Fruit fly (Drosophila melanogaster) whole organism, embryonic: Measurements from ENCODE around the gene CG33939.

Source experiments
- ATbp ChIP-seq: fragments of 200-800 bp; sonication (Bioruptor generic); optimal IDR thresholded peaks from 2 replicates; lab custom pipeline; 2017; ENCODE audit warnings: missing biosample characterization, mild to moderate bottlenecking, missing genetic modification characterization, missing genetic modification reagents
- Adf1 ChIP-seq: fragments of 200-800 bp; sonication (Bioruptor generic); IDR thresholded peaks from 2 replicates; pipeline ENCODE4 v1.3.6; 2022; ENCODE audit warnings: missing biosample characterization, missing genetic modification characterization
- Blimp-1 ChIP-seq: fragments of 200-800 bp; sonication (Bioruptor generic); optimal IDR thresholded peaks from 3 replicates; lab custom pipeline; 2018; ENCODE audit warnings: missing biosample characterization, missing genetic modification characterization, mild to moderate bottlenecking, moderate library complexity, missing genetic modification reagents
- CG10462 ChIP-seq: fragments of 200-800 bp; sonication (Bioruptor generic); optimal IDR thresholded peaks from 2 replicates; lab custom pipeline; 2016; ENCODE audit warnings: missing biosample characterization, missing genetic modification characterization
- CG11695 ChIP-seq: fragments of 200-800 bp; sonication (Bioruptor generic); IDR thresholded peaks from 3 replicates; pipeline ENCODE4 v1.3.6; 2022; ENCODE audit warnings: missing biosample characterization, missing genetic modification characterization
- CG12071 ChIP-seq: fragments of 200-800 bp; sonication (Bioruptor generic); optimal IDR thresholded peaks from 3 replicates; lab custom pipeline; 2018; ENCODE audit warnings: missing biosample characterization, mild to moderate bottlenecking, missing genetic modification characterization
- CG14860 ChIP-seq: fragments of 200-800 bp; sonication (Bioruptor generic); IDR thresholded peaks from 3 replicates; pipeline ENCODE4 v1.3.6; 2022; ENCODE audit warnings: missing biosample characterization, missing genetic modification characterization; ENCODE audit not compliant: partially characterized antibody
- CG16815 ChIP-seq: fragments of 200-800 bp; sonication (Bioruptor generic); optimal IDR thresholded peaks from 3 replicates; lab custom pipeline; 2017; ENCODE audit warnings: missing biosample characterization, mild to moderate bottlenecking, missing genetic modification characterization
- CG16863 ChIP-seq: fragments of 200-800 bp; sonication (Bioruptor generic); optimal IDR thresholded peaks from 3 replicates; lab custom pipeline; 2016; ENCODE audit warnings: missing biosample characterization, missing genetic modification characterization
- CG17612 ChIP-seq: fragments of 200-800 bp; sonication (Bioruptor generic); IDR thresholded peaks from 2 replicates; pipeline ENCODE4 v1.3.6; 2022; ENCODE audit warnings: missing biosample characterization, missing genetic modification characterization
- CG17829 ChIP-seq: fragments of 200-800 bp; optimal IDR thresholded peaks from 2 replicates; lab custom pipeline; 2019; ENCODE audit warnings: missing biosample characterization, mild to moderate bottlenecking, missing genetic modification characterization, moderate library complexity
- CG1832 ChIP-seq: fragments of 200-800 bp; sonication (Bioruptor generic); optimal IDR thresholded peaks from 2 replicates; lab custom pipeline; 2017; ENCODE audit warnings: missing biosample characterization, mild to moderate bottlenecking, missing genetic modification characterization, inconsistent platforms
- CG2199 ChIP-seq: fragments of 200-800 bp; sonication (Bioruptor generic); IDR thresholded peaks from 3 replicates; pipeline ENCODE4 v1.3.6; 2022; ENCODE audit warnings: missing biosample characterization, missing genetic modification characterization
- CG2202 ChIP-seq: fragments of 200-800 bp; sonication (Bioruptor generic); optimal IDR thresholded peaks from 2 replicates; lab custom pipeline; 2018; ENCODE audit warnings: missing biosample characterization, mild to moderate bottlenecking, missing genetic modification characterization
- CG6254 ChIP-seq: fragments of 200-800 bp; sonication (Bioruptor generic); optimal IDR thresholded peaks from 3 replicates; lab custom pipeline; 2017; ENCODE audit warnings: mild to moderate bottlenecking, missing biosample characterization, missing genetic modification reagents, missing genetic modification characterization
- CG6689 ChIP-seq: fragments of 200-800 bp; sonication (Bioruptor generic); IDR thresholded peaks from 2 replicates; pipeline ENCODE4 v1.3.6; 2022; ENCODE audit warnings: missing biosample characterization, missing genetic modification characterization
- CG7786 ChIP-seq: fragments of 200-800 bp; sonication (Bioruptor generic); optimal IDR thresholded peaks from 2 replicates; lab custom pipeline; 2016; ENCODE audit warnings: missing biosample characterization, missing genetic modification characterization
- CG7928 ChIP-seq: fragments of 200-800 bp; sonication (Bioruptor generic); optimal IDR thresholded peaks from 2 replicates; lab custom pipeline; 2017; ENCODE audit warnings: missing biosample characterization, mild to moderate bottlenecking, missing genetic modification characterization
- CG8359 ChIP-seq: fragments of 200-800 bp; sonication (Bioruptor generic); optimal IDR thresholded peaks from 2 replicates; lab custom pipeline; 2017; ENCODE audit warnings: missing biosample characterization, mild to moderate bottlenecking, missing genetic modification characterization, borderline replicate concordance
- Deaf1 ChIP-seq: fragments of 200-800 bp; optimal IDR thresholded peaks from 3 replicates; lab custom pipeline; 2019; ENCODE audit warnings: missing biosample characterization, mild to moderate bottlenecking, missing genetic modification characterization, moderate library complexity
- Eip74EF ChIP-seq, 2 experiments: fragments of 200-800 bp in 1 of 2; fragments of >200 bp in 1 of 2; sonication (Bioruptor generic) in 1 of 2; optimal IDR thresholded peaks; 2 replicates each; lab custom pipeline; 2017 to 2019; ENCODE audit warnings: missing biosample characterization in 2 of 2, missing genetic modification characterization in 2 of 2, mild to moderate bottlenecking in 1 of 2, moderate library complexity in 1 of 2
- Fer2 ChIP-seq: fragments of 200-800 bp; sonication (Bioruptor generic); optimal IDR thresholded peaks from 2 replicates; lab custom pipeline; 2018; ENCODE audit warnings: missing biosample characterization, mild to moderate bottlenecking, missing genetic modification characterization, moderate library complexity
- HLH54F ChIP-seq: fragments of 200-800 bp; sonication (Bioruptor generic); optimal IDR thresholded peaks from 3 replicates; lab custom pipeline; 2016; ENCODE audit warnings: missing biosample characterization, missing genetic modification characterization
- HLHmδ ChIP-seq: fragments of 200-800 bp; sonication (Bioruptor generic); optimal IDR thresholded peaks from 2 replicates; lab custom pipeline; 2018; ENCODE audit warnings: missing biosample characterization, mild to moderate bottlenecking, missing genetic modification characterization, moderate library complexity
- Jarid2 ChIP-seq: fragments of 200-800 bp; sonication (Bioruptor generic); optimal IDR thresholded peaks from 3 replicates; lab custom pipeline; 2017; ENCODE audit warnings: mild to moderate bottlenecking, missing biosample characterization, missing genetic modification reagents, missing genetic modification characterization
- Lpt ChIP-seq: fragments of >200 bp; optimal IDR thresholded peaks from 2 replicates; lab custom pipeline; 2018; ENCODE audit warnings: missing biosample characterization, missing genetic modification characterization
- Med ChIP-seq: fragments of 200-800 bp; sonication (Bioruptor generic); peaks from one replicate; lab custom pipeline; 2016; ENCODE audit warnings: missing biosample characterization, missing genetic modification characterization, mild to moderate bottlenecking, inconsistent platforms, moderate library complexity
- Optix ChIP-seq: fragments of 200-800 bp; sonication (Bioruptor generic); IDR thresholded peaks from 3 replicates; pipeline ENCODE4 v1.3.6; 2022; ENCODE audit warnings: missing biosample characterization, missing genetic modification characterization
- TFAM ChIP-seq: fragments of 200-800 bp; sonication (Bioruptor generic); optimal IDR thresholded peaks from 2 replicates; lab custom pipeline; 2017; ENCODE audit warnings: missing biosample characterization, missing genetic modification characterization, inconsistent platforms
- Taf1 ChIP-seq: fragments of 200-800 bp; sonication (Bioruptor generic); IDR thresholded peaks from 2 replicates; pipeline ENCODE4 v1.3.6; 2022; ENCODE audit warnings: missing biosample characterization, missing genetic modification characterization
- Usf ChIP-seq: fragments of 200-800 bp; sonication (Bioruptor generic); optimal IDR thresholded peaks from 2 replicates; lab custom pipeline; 2017; ENCODE audit warnings: missing genotype, missing biosample characterization, missing genetic modification characterization
- ara ChIP-seq: fragments of 200-800 bp; sonication (Bioruptor generic); IDR thresholded peaks from 2 replicates; pipeline ENCODE4 v1.3.6; 2022; ENCODE audit warnings: missing biosample characterization, missing genetic modification characterization
- bigmax ChIP-seq: fragments of 200-800 bp; sonication (Bioruptor generic); optimal IDR thresholded peaks from 2 replicates; lab custom pipeline; 2018; ENCODE audit warnings: missing biosample characterization, mild to moderate bottlenecking, missing genetic modification characterization
- br ChIP-seq: fragments of >200 bp; optimal IDR thresholded peaks from 2 replicates; lab custom pipeline; 2017
- cad ChIP-seq: fragments of >200 bp; optimal IDR thresholded peaks from 2 replicates; lab custom pipeline; 2017; ENCODE audit warnings: missing biosample characterization, missing genetic modification characterization
- chif ChIP-seq, 2 experiments: fragments of 200-800 bp; sonication (Bioruptor generic); optimal IDR thresholded peaks; 3 replicates each; lab custom pipeline; 2016; ENCODE audit warnings: missing biosample characterization in 2 of 2, missing genetic modification characterization in 2 of 2
- dmrt99B ChIP-seq: fragments of 200-800 bp; sonication (Bioruptor generic); optimal IDR thresholded peaks from 2 replicates; lab custom pipeline; 2018; ENCODE audit warnings: missing biosample characterization, mild to moderate bottlenecking, missing genetic modification characterization, moderate library complexity
- dysf ChIP-seq: fragments of 200-800 bp; sonication (Bioruptor generic); IDR thresholded peaks from 3 replicates; pipeline ENCODE4 v1.3.6; 2022; ENCODE audit warnings: missing biosample characterization, missing genetic modification characterization
- eve ChIP-seq, 2 experiments: fragments of >200 bp; optimal IDR thresholded peaks; 2 replicates each; lab custom pipeline; 2017; ENCODE audit warnings: missing biosample characterization in 2 of 2, missing genetic modification characterization in 2 of 2
- gem ChIP-seq: fragments of 200-800 bp; sonication (Bioruptor generic); optimal IDR thresholded peaks from 2 replicates; lab custom pipeline; 2019; ENCODE audit warnings: missing biosample characterization, mild to moderate bottlenecking, missing genetic modification characterization, moderate library complexity
- grn ChIP-seq: fragments of 200-800 bp; sonication (Bioruptor generic); optimal IDR thresholded peaks from 3 replicates; lab custom pipeline; 2017; ENCODE audit warnings: missing biosample characterization, missing genetic modification characterization
- lmd ChIP-seq: fragments of 200-800 bp; sonication (Bioruptor generic); IDR thresholded peaks from 2 replicates; pipeline ENCODE4 v1.3.6; 2022; ENCODE audit warnings: missing biosample characterization, missing genetic modification characterization
- oc ChIP-seq: fragments of 200-800 bp; sonication (Bioruptor generic); optimal IDR thresholded peaks from 2 replicates; lab custom pipeline; 2018; ENCODE audit warnings: missing biosample characterization, mild to moderate bottlenecking, missing genetic modification characterization, moderate library complexity
- pan ChIP-seq, 4 experiments: fragments of >200 bp in 3 of 4; fragments of 200-800 bp in 1 of 4; sonication (Bioruptor generic) in 1 of 4; optimal IDR thresholded peaks in 3 of 4; IDR thresholded peaks in 1 of 4; 2 replicates each; pipeline versions ENCODE4 v1.3.6 to Lab custom; 2017 to 2022; ENCODE audit warnings: missing biosample characterization in 2 of 4, missing genetic modification characterization in 2 of 4, mixed read lengths in 1 of 4
- pros ChIP-seq: fragments of 200-800 bp; sonication (Bioruptor generic); optimal IDR thresholded peaks from 3 replicates; lab custom pipeline; 2019; ENCODE audit warnings: missing biosample characterization, mild to moderate bottlenecking, missing genetic modification characterization, moderate library complexity
- ranshi ChIP-seq: fragments of 200-800 bp; sonication (Bioruptor generic); IDR thresholded peaks from 2 replicates; pipeline ENCODE4 v1.3.6; 2022; ENCODE audit warnings: missing biosample characterization, missing genetic modification characterization
- sens-2 ChIP-seq: fragments of 200-800 bp; sonication (Bioruptor generic); IDR thresholded peaks from 2 replicates; pipeline ENCODE4 v1.3.6; 2022; ENCODE audit warnings: missing biosample characterization, missing genetic modification characterization
- vvl ChIP-seq: fragments of 200-800 bp; sonication (Bioruptor generic); IDR thresholded peaks from 2 replicates; pipeline ENCODE4 v1.3.6; 2022; ENCODE audit warnings: missing biosample characterization, missing genetic modification characterization
- wor ChIP-seq: fragments of 200-800 bp; sonication (Bioruptor generic); IDR thresholded peaks from 2 replicates; pipeline ENCODE4 v1.3.6; 2022; ENCODE audit warnings: missing biosample characterization, missing genetic modification characterization
- yki ChIP-seq: fragments of >200 bp; optimal IDR thresholded peaks from 3 replicates; lab custom pipeline; 2018
- zen ChIP-seq: fragments of 200-800 bp; sonication (Bioruptor generic); optimal IDR thresholded peaks from 3 replicates; lab custom pipeline; 2018; ENCODE audit warnings: missing biosample characterization, mild to moderate bottlenecking, missing genetic modification characterization, moderate library complexity

The CG33939 gene

DNA sequence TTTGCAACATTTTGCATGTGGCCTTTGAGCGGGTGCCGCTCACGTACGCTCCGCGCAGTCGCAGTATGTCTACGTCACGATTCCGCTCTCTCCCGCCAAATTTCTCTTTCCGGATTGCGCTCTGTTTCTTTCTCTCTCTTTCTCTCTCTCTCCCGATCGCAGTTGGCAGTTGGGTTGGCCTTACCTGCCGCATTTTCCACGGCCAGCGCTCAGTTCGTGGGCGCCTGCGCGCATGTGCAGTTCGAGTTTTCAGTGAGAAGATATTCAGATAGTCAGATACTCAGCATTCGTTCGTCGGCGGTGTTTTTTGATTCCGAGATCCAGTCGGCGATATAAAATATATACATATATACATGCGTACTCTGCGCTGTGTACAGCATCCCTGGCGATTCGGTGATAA lies 45.7 kb upstream of the CG33939 start, which contains the start of gene CG7884 (continued):
- TF ChIP-seq pan (optimal IDR thresholded peaks at IDR 0.05; lab: Kevin White, UChicago) (no peak), pan (GFP tag; optimal IDR thresholded peaks at IDR 0.05 in 1 of 2, IDR thresholded peaks at IDR 0.05 in 1 of 2) (no peak), Jarid2 (GFP tag; lab: Kevin White, UChicago) (peak; percentile 64), br (lab: Kevin White, UChicago) (no peak), bigmax (GFP tag; lab: Kevin White, UChicago) (no peak), grn (GFP tag; lab: Kevin White, UChicago) (peak; percentile 49), Fer2 (tag; lab: Kevin White, UChicago) (no peak), CG14860 (0 out of 3 replicates have a peak, but pooled peaks have one; percentile 11), TFAM (GFP tag; lab: Kevin White, UChicago) (no peak), Usf (GFP tag; lab: Kevin White, UChicago) (no peak), ranshi (no peak), CG16863 (no peak), pros (GFP tag; lab: Kevin White, UChicago) (no peak), sens-2 (GFP tag; lab: Robert Waterston, UW) (no peak), CG6689 (no peak), CG2202 (tag; lab: Kevin White, UChicago) (no peak), dmrt99B (tag; lab: Kevin White, UChicago) (no peak), ATbp (GFP tag; lab: Kevin White, UChicago) (no peak), CG8359 (GFP tag; lab: Kevin White, UChicago) (no peak), vvl (GFP tag; lab: Robert Waterston, UW) (peak; percentile 19; the same call in 1 of the 2 replicates), Optix (GFP tag; lab: Robert Waterston, UW) (0 out of 3 replicates have a peak, but pooled peaks have one; percentile 12), CG11695 (GFP tag; lab: Robert Waterston, UW) (no peak), cad (GFP tag; lab: Kevin White, UChicago) (no peak), Taf1 (no peak), CG12071 (GFP tag; lab: Kevin White, UChicago) (no peak), CG10462 (GFP tag; lab: Kevin White, UChicago) (no peak), gem (tag; lab: Kevin White, UChicago) (no peak), Adf1 (GFP tag; lab: Robert Waterston, UW) (no peak), Deaf1 (peak; percentile 7), oc (no peak), dysf (GFP tag; lab: Robert Waterston, UW) (no peak), wor (no peak), CG17829 (tag; lab: Kevin White, UChicago) (peak; percentile 7), HLH54F (GFP tag; lab: Kevin White, UChicago) (no peak), eve (GFP tag; optimal IDR thresholded peaks at IDR 0.05; lab: Kevin White, UChicago) (no peak), Lpt (GFP tag; lab: Kevin White, UChicago) (no peak), CG1832 (GFP tag; lab: Kevin White, UChicago) (peak; percentile 40), lmd (GFP tag; lab: Robert Waterston, UW) (no peak), yki (no peak), chif (GFP tag; optimal IDR thresholded peaks at IDR 0.05; lab: Kevin White, UChicago) (no peak), CG6254 (GFP tag; lab: Kevin White, UChicago) (no peak), Eip74EF (GFP tag; optimal IDR thresholded peaks at IDR 0.05; lab: Kevin White, UChicago) (peak in 1 of 2 experiments; percentile 1), zen (no peak), Blimp-1 (GFP tag; lab: Kevin White, UChicago) (peak; percentile 14), CG17612 (GFP tag; lab: Robert Waterston, UW) (no peak), CG7786 (GFP tag; lab: Kevin White, UChicago) (no peak), HLHmδ (GFP tag; lab: Kevin White, UChicago) (peak; percentile 27), CG7928 (GFP tag; lab: Kevin White, UChicago) (no peak), Med (GFP tag; lab: Kevin White, UChicago) (peak; percentile 39), CG16815 (GFP tag; lab: Kevin White, UChicago) (no peak), CG2199 (GFP tag; lab: Robert Waterston, UW) (0 out of 3 replicates have a peak, but pooled peaks have one; percentile 53), ara (GFP tag; lab: Robert Waterston, UW) (0 out of 2 replicates have a peak, but pooled peaks have one; percentile 14)
